Fruit fly (Drosophila melanogaster) whole organism, embryonic: ENCODE measurements around the gene Cpr78Cb.
A peak's percentile ranks its signal among the peaks of the same experiment; 100 is the strongest.

Experiments
- ATbp ChIP-seq: fragments of 200-800 bp; sonication (Bioruptor generic); optimal IDR thresholded peaks from 2 replicates; lab custom pipeline; 2017; ENCODE audit warnings: missing biosample characterization, mild to moderate bottlenecking, missing genetic modification characterization, missing genetic modification reagents
- Atf-2 ChIP-seq: fragments of 200-800 bp; sonication (Bioruptor generic); optimal IDR thresholded peaks from 2 replicates; lab custom pipeline; 2016; ENCODE audit warnings: missing biosample characterization, missing genetic modification characterization
- CG10366 ChIP-seq: fragments of 200-800 bp; sonication (Bioruptor generic); IDR thresholded peaks from 2 replicates; pipeline ENCODE4 v1.3.6; 2022; ENCODE audit warnings: missing biosample characterization, missing genetic modification characterization
- CG11696 ChIP-seq: fragments of 200-800 bp; sonication (Bioruptor generic); IDR thresholded peaks from 2 replicates; pipeline ENCODE4 v1.3.6; 2022; ENCODE audit warnings: missing biosample characterization, missing genetic modification characterization
- CG12155 ChIP-seq: fragments of 200-800 bp; sonication (Bioruptor generic); optimal IDR thresholded peaks from 3 replicates; lab custom pipeline; 2016; ENCODE audit warnings: missing biosample characterization, missing genetic modification characterization
- CG13123 ChIP-seq: fragments of 200-800 bp; sonication (Bioruptor generic); optimal IDR thresholded peaks from 2 replicates; lab custom pipeline; 2016; ENCODE audit warnings: missing biosample characterization, missing genetic modification characterization
- CG13296 ChIP-seq: fragments of 200-800 bp; sonication (Bioruptor generic); optimal IDR thresholded peaks from 3 replicates; lab custom pipeline; 2018; ENCODE audit warnings: missing biosample characterization, mild to moderate bottlenecking, missing genetic modification characterization
- CG13624 ChIP-seq: fragments of 200-800 bp; sonication (Bioruptor generic); optimal IDR thresholded peaks from 2 replicates; lab custom pipeline; 2016; ENCODE audit warnings: missing biosample characterization, missing genetic modification characterization
- CG1529 ChIP-seq: fragments of 200-800 bp; sonication (Bioruptor generic); optimal IDR thresholded peaks from 3 replicates; lab custom pipeline; 2018; ENCODE audit warnings: missing biosample characterization, missing genetic modification characterization
- CG17328 ChIP-seq: fragments of 200-800 bp; sonication (Bioruptor generic); IDR thresholded peaks from 2 replicates; pipeline ENCODE4 v1.3.6; 2022; ENCODE audit warnings: missing biosample characterization, missing genetic modification characterization
- CG17568 ChIP-seq: fragments of 200-800 bp; sonication (Bioruptor generic); optimal IDR thresholded peaks from 2 replicates; lab custom pipeline; 2018; ENCODE audit warnings: missing biosample characterization, mild to moderate bottlenecking, missing genetic modification characterization, moderate library complexity
- CG17829 ChIP-seq: fragments of 200-800 bp; optimal IDR thresholded peaks from 2 replicates; lab custom pipeline; 2019; ENCODE audit warnings: missing biosample characterization, mild to moderate bottlenecking, missing genetic modification characterization, moderate library complexity
- CG32532 ChIP-seq: fragments of 200-800 bp; sonication (Bioruptor generic); IDR thresholded peaks from 2 replicates; pipeline ENCODE4 v1.3.6; 2022; ENCODE audit warnings: missing biosample characterization, missing genetic modification characterization
- CG3281 ChIP-seq: fragments of 200-800 bp; sonication (Bioruptor generic); optimal IDR thresholded peaks from 3 replicates; lab custom pipeline; 2017; ENCODE audit warnings: missing biosample characterization, mild to moderate bottlenecking, missing genetic modification characterization
- CG4282 ChIP-seq: fragments of 200-800 bp; sonication (Bioruptor generic); optimal IDR thresholded peaks from 2 replicates; lab custom pipeline; 2016; ENCODE audit warnings: missing biosample characterization, missing genetic modification characterization
- CG6854 ChIP-seq: fragments of 200-800 bp; sonication (Bioruptor generic); optimal IDR thresholded peaks from 3 replicates; lab custom pipeline; 2017; ENCODE audit warnings: missing biosample characterization, mild to moderate bottlenecking, missing genetic modification characterization
- CG8359 ChIP-seq: fragments of 200-800 bp; sonication (Bioruptor generic); optimal IDR thresholded peaks from 2 replicates; lab custom pipeline; 2017; ENCODE audit warnings: missing biosample characterization, mild to moderate bottlenecking, missing genetic modification characterization, borderline replicate concordance
- CG9797 ChIP-seq: fragments of 200-800 bp; sonication (Bioruptor generic); optimal IDR thresholded peaks from 3 replicates; lab custom pipeline; 2018; ENCODE audit warnings: missing biosample characterization, mild to moderate bottlenecking, missing genetic modification characterization
- Dek ChIP-seq: fragments of 200-800 bp; sonication (Bioruptor generic); optimal IDR thresholded peaks from 3 replicates; lab custom pipeline; 2019; ENCODE audit warnings: missing biosample characterization, mild to moderate bottlenecking, missing genetic modification characterization, moderate library complexity
- Dip2 ChIP-seq: fragments of 200-800 bp; sonication (Bioruptor generic); IDR thresholded peaks from 2 replicates; pipeline ENCODE4 v1.3.6; 2022; ENCODE audit warnings: missing biosample characterization, missing genetic modification characterization
- Fer1 ChIP-seq: fragments of 200-800 bp; sonication (Bioruptor generic); optimal IDR thresholded peaks from 2 replicates; lab custom pipeline; 2017; ENCODE audit warnings: missing biosample characterization, mild to moderate bottlenecking, missing genetic modification characterization
- H2.0 ChIP-seq: fragments of 200-800 bp; sonication (Bioruptor generic); IDR thresholded peaks from 2 replicates; pipeline ENCODE4 v1.3.6; 2022; ENCODE audit warnings: missing biosample characterization, missing genetic modification characterization
- Hey ChIP-seq: fragments of 200-800 bp; sonication (Bioruptor generic); optimal IDR thresholded peaks from 3 replicates; lab custom pipeline; 2018; ENCODE audit warnings: missing biosample characterization, mild to moderate bottlenecking, missing genetic modification characterization
- Hsf ChIP-seq: fragments of 200-800 bp; sonication (Bioruptor generic); optimal IDR thresholded peaks from 3 replicates; lab custom pipeline; 2016; ENCODE audit warnings: missing biosample characterization, missing genetic modification characterization
- Lhr ChIP-seq: fragments of 200-800 bp; sonication (Bioruptor generic); optimal IDR thresholded peaks from 3 replicates; lab custom pipeline; 2017; ENCODE audit warnings: mild to moderate bottlenecking, missing biosample characterization, missing genetic modification reagents, missing genetic modification characterization
- MTF-1 ChIP-seq: fragments of 200-800 bp; sonication (Bioruptor generic); optimal IDR thresholded peaks from 2 replicates; lab custom pipeline; 2018; ENCODE audit warnings: missing biosample characterization, mild to moderate bottlenecking, missing genetic modification characterization, borderline replicate concordance
- Rx ChIP-seq: fragments of 200-800 bp; sonication (Bioruptor generic); IDR thresholded peaks from 2 replicates; pipeline ENCODE4 v1.3.6; 2022; ENCODE audit warnings: missing biosample characterization, missing genetic modification characterization
- Six4 ChIP-seq: fragments of 200-800 bp; sonication (Bioruptor generic); optimal IDR thresholded peaks from 2 replicates; lab custom pipeline; 2016; ENCODE audit warnings: missing biosample characterization, missing genetic modification characterization
- Vsx1 ChIP-seq: fragments of 200-800 bp; sonication (Bioruptor generic); optimal IDR thresholded peaks from 2 replicates; lab custom pipeline; 2017; ENCODE audit warnings: missing biosample characterization, mild to moderate bottlenecking, missing genetic modification characterization, missing genetic modification reagents
- ap ChIP-seq: fragments of 200-800 bp; sonication (Bioruptor generic); IDR thresholded peaks from 2 replicates; pipeline ENCODE4 v1.3.6; 2022; ENCODE audit warnings: missing biosample characterization, missing genetic modification characterization
- cwo ChIP-seq: fragments of 200-800 bp; sonication (Bioruptor generic); optimal IDR thresholded peaks from 3 replicates; lab custom pipeline; 2017; ENCODE audit warnings: missing biosample characterization, missing genetic modification characterization, mild to moderate bottlenecking, moderate library complexity, missing genetic modification reagents
- dati ChIP-seq: fragments of 200-800 bp; sonication (Bioruptor generic); IDR thresholded peaks from 2 replicates; pipeline ENCODE4 v1.3.6; 2022; ENCODE audit warnings: missing biosample characterization, missing genetic modification characterization
- esg ChIP-seq: fragments of 200-800 bp; sonication (Bioruptor generic); conservative IDR thresholded peaks from 2 replicates; pipeline ENCODE4 v1.3.6; 2022; ENCODE audit warnings: missing biosample characterization, missing genetic modification characterization
- fd64A ChIP-seq: fragments of 200-800 bp; sonication (Bioruptor generic); optimal IDR thresholded peaks from 3 replicates; lab custom pipeline; 2018; ENCODE audit warnings: missing biosample characterization, mild to moderate bottlenecking, missing genetic modification characterization
- ftz-f1 ChIP-seq: fragments of 200-800 bp; sonication (Bioruptor generic); optimal IDR thresholded peaks from 2 replicates; lab custom pipeline; 2016; ENCODE audit warnings: missing biosample characterization, missing genetic modification characterization
- gce ChIP-seq: fragments of 200-800 bp; sonication (Bioruptor generic); IDR thresholded peaks from 3 replicates; pipeline ENCODE4 v1.3.6; 2022; ENCODE audit warnings: missing biosample characterization, missing genetic modification characterization
- hb ChIP-seq: fragments of 200-800 bp; sonication (Bioruptor generic); IDR thresholded peaks from 3 replicates; pipeline ENCODE4 v1.3.6; 2022; ENCODE audit warnings: missing biosample characterization, missing genetic modification characterization; ENCODE audit not compliant: partially characterized antibody
- kah ChIP-seq: fragments of 200-800 bp; sonication (Bioruptor generic); optimal IDR thresholded peaks from 2 replicates; lab custom pipeline; 2018; ENCODE audit warnings: missing biosample characterization, mild to moderate bottlenecking, missing genetic modification characterization
- kni ChIP-seq: fragments of 200-800 bp; sonication (Bioruptor generic); optimal IDR thresholded peaks from 3 replicates; lab custom pipeline; 2017; ENCODE audit warnings: mild to moderate bottlenecking, missing biosample characterization, missing genetic modification reagents, missing genetic modification characterization
- nerfin-1 ChIP-seq: fragments of 200-800 bp; sonication (Bioruptor generic); optimal IDR thresholded peaks from 3 replicates; lab custom pipeline; 2019; ENCODE audit warnings: missing biosample characterization, mild to moderate bottlenecking, missing genetic modification characterization, moderate library complexity
- peb ChIP-seq: fragments of 200-800 bp; sonication (Bioruptor generic); IDR thresholded peaks from 2 replicates; pipeline ENCODE4 v1.3.6; 2022; ENCODE audit warnings: missing biosample characterization, missing genetic modification characterization
- pros ChIP-seq: fragments of 200-800 bp; sonication (Bioruptor generic); optimal IDR thresholded peaks from 3 replicates; lab custom pipeline; 2019; ENCODE audit warnings: missing biosample characterization, mild to moderate bottlenecking, missing genetic modification characterization, moderate library complexity
- sisA ChIP-seq: fragments of 200-800 bp; sonication (Bioruptor generic); IDR thresholded peaks from 2 replicates; pipeline ENCODE4 v1.3.6; 2022; ENCODE audit warnings: missing biosample characterization, missing genetic modification characterization
- slou ChIP-seq: fragments of 200-800 bp; sonication (Bioruptor generic); optimal IDR thresholded peaks from 3 replicates; lab custom pipeline; 2016; ENCODE audit warnings: missing biosample characterization, missing genetic modification characterization
- sug ChIP-seq: fragments of 200-800 bp; optimal IDR thresholded peaks from 2 replicates; lab custom pipeline; 2019; ENCODE audit warnings: missing biosample characterization, mild to moderate bottlenecking, missing genetic modification characterization, moderate library complexity
- tup ChIP-seq: fragments of 200-800 bp; sonication (Bioruptor generic); optimal IDR thresholded peaks from 2 replicates; lab custom pipeline; 2016; ENCODE audit warnings: missing biosample characterization, mild to moderate bottlenecking, missing genetic modification characterization, moderate library complexity
- wor ChIP-seq: fragments of 200-800 bp; sonication (Bioruptor generic); IDR thresholded peaks from 2 replicates; pipeline ENCODE4 v1.3.6; 2022; ENCODE audit warnings: missing biosample characterization, missing genetic modification characterization
- zen2 ChIP-seq: fragments of 200-800 bp; sonication (Bioruptor generic); IDR thresholded peaks from 3 replicates; pipeline ENCODE4 v1.3.6; 2022; ENCODE audit warnings: missing biosample characterization, missing genetic modification characterization; ENCODE audit not compliant: partially characterized antibody
- zf30C ChIP-seq: fragments of 200-800 bp; sonication (Bioruptor generic); optimal IDR thresholded peaks from 3 replicates; lab custom pipeline; 2018; ENCODE audit warnings: missing biosample characterization, mild to moderate bottlenecking, missing genetic modification characterization

Gene Cpr78Cb

dm6 chr3L:21276296-21277257 is 17.7 kb upstream of the Cpr78Cb start (continued):
- TF ChIP-seq zen2 (GFP tag; lab: Robert Waterston, UW) (no peak), Lhr (GFP tag; lab: Kevin White, UChicago) (peak; percentile 33), Hsf (GFP tag; lab: Kevin White, UChicago) (peak; percentile 70), tup (GFP tag; lab: Kevin White, UChicago) (no peak), Six4 (GFP tag; lab: Kevin White, UChicago) (no peak), CG10366 (GFP tag; lab: Robert Waterston, UW) (no peak; the same call in 1 of the 2 replicates), fd64A (GFP tag; lab: Kevin White, UChicago) (no peak), CG11696 (GFP tag; lab: Robert Waterston, UW) (no peak), CG4282 (GFP tag; lab: Kevin White, UChicago) (no peak), H2.0 (GFP tag; lab: Robert Waterston, UW) (no peak), kni (peak; percentile 88), Vsx1 (GFP tag; lab: Kevin White, UChicago) (peak; percentile 55), esg (GFP tag; lab: Robert Waterston, UW) (peak; percentile 36), CG17568 (no peak), CG13123 (no peak), kah (peak; percentile 2), CG13624 (GFP tag; lab: Kevin White, UChicago) (peak; percentile 50), CG17829 (tag; lab: Kevin White, UChicago) (peak; percentile 77), CG13296 (peak; percentile 24), Dip2 (GFP tag; lab: Robert Waterston, UW) (no peak), wor (GFP tag; lab: Robert Waterston, UW) (no peak), slou (GFP tag; lab: Kevin White, UChicago) (no peak), CG32532 (GFP tag; lab: Robert Waterston, UW) (peak; percentile 41; the same call in 1 of the 2 replicates), MTF-1 (peak; percentile 1), Fer1 (GFP tag; lab: Kevin White, UChicago) (peak; percentile 36), CG9797 (GFP tag; lab: Kevin White, UChicago) (no peak), Rx (GFP tag; lab: Robert Waterston, UW) (no peak), nerfin-1 (tag; lab: Kevin White, UChicago) (peak; percentile 41), pros (peak; percentile 95), CG8359 (GFP tag; lab: Kevin White, UChicago) (peak; percentile 29), CG12155 (GFP tag; lab: Kevin White, UChicago) (no peak), dati (GFP tag; lab: Robert Waterston, UW) (no peak), gce (GFP tag; lab: Robert Waterston, UW) (no peak), CG3281 (peak; percentile 59), CG6854 (GFP tag; lab: Kevin White, UChicago) (no peak), sisA (GFP tag; lab: Robert Waterston, UW) (peak; percentile 54), ATbp (GFP tag; lab: Kevin White, UChicago) (peak; percentile 29), CG17328 (GFP tag; lab: Robert Waterston, UW) (no peak), sug (tag; lab: Kevin White, UChicago) (no peak), hb (no peak), ftz-f1 (GFP tag; lab: Kevin White, UChicago) (no peak), zf30C (GFP tag; lab: Kevin White, UChicago) (peak; percentile 85), Dek (tag; lab: Kevin White, UChicago) (peak; percentile 11), Hey (no peak), CG1529 (peak; percentile 52), cwo (GFP tag; lab: Kevin White, UChicago) (peak; percentile 97), Atf-2 (GFP tag; lab: Kevin White, UChicago) (peak; percentile 65), ap (GFP tag; lab: Robert Waterston, UW) (no peak), peb (no peak)
